Worm (Caenorhabditis elegans) whole organism, mixed stage, embryonic: ENCODE measurements around the gene zip-10.

Source experiments
- M03D4.4 ChIP-seq: sonication (generic microtip); optimal IDR thresholded peaks from 2 replicates; lab custom pipeline; 2017; ENCODE audit warnings: mild to moderate bottlenecking, missing genetic modification characterization, missing compliant biosample characterization
- bed-3 ChIP-seq: fragments of 200-800 bp; sonication (Bioruptor generic); optimal IDR thresholded peaks from 3 replicates; lab custom pipeline; 2018; ENCODE audit warnings: mild to moderate bottlenecking, missing genetic modification characterization, moderate library complexity, missing compliant biosample characterization
- blmp-1 ChIP-seq: fragments of 150-350 bp; optimal IDR thresholded peaks from 2 replicates; lab custom pipeline; 2014; ENCODE audit warnings: missing biosample characterization, missing genetic modification characterization
- ceh-39 ChIP-seq: fragments of 150-350 bp; optimal IDR thresholded peaks from 2 replicates; lab custom pipeline; 2014; ENCODE audit warnings: missing biosample characterization, missing genetic modification characterization
- ceh-43 ChIP-seq: fragments of 200-800 bp; sonication (Bioruptor generic); optimal IDR thresholded peaks from 2 replicates; lab custom pipeline; 2018; ENCODE audit warnings: mild to moderate bottlenecking, missing genetic modification characterization, moderate library complexity, missing compliant biosample characterization
- ceh-83 ChIP-seq: fragments of 200-800 bp; sonication (Bioruptor generic); optimal IDR thresholded peaks from 2 replicates; lab custom pipeline; 2018; ENCODE audit warnings: mild to moderate bottlenecking, missing genetic modification characterization, missing compliant biosample characterization
- ces-1 ChIP-seq: fragments of 150-350 bp; optimal IDR thresholded peaks from 2 replicates; lab custom pipeline; 2014; ENCODE audit warnings: missing biosample characterization, missing genetic modification reagents, missing genetic modification characterization
- cnd-1 ChIP-seq: fragments of 200-800 bp; sonication (Bioruptor generic); optimal IDR thresholded peaks from 2 replicates; lab custom pipeline; 2018; ENCODE audit warnings: mild to moderate bottlenecking, missing genetic modification characterization, missing compliant biosample characterization
- drap-1 ChIP-seq: fragments of 200-800 bp; sonication (Bioruptor generic); optimal IDR thresholded peaks from 3 replicates; lab custom pipeline; 2018; ENCODE audit warnings: mild to moderate bottlenecking, missing genetic modification characterization, missing compliant biosample characterization
- elt-1 ChIP-seq: sonication (generic microtip); optimal IDR thresholded peaks from 2 replicates; lab custom pipeline; 2017; ENCODE audit warnings: missing genetic modification characterization, mild to moderate bottlenecking, missing compliant biosample characterization, antibody characterized with exemption, moderate library complexity, borderline replicate concordance; ENCODE audit not compliant: insufficient read depth
- elt-3 ChIP-seq: fragments of 150-350 bp; optimal IDR thresholded peaks from 2 replicates; lab custom pipeline; 2014; ENCODE audit warnings: missing biosample characterization, missing genetic modification characterization
- flh-1 ChIP-seq: fragments of 200-800 bp; sonication (Bioruptor generic); optimal IDR thresholded peaks from 2 replicates; lab custom pipeline; 2018; ENCODE audit warnings: mild to moderate bottlenecking, missing genetic modification characterization, moderate library complexity, missing compliant biosample characterization
- ham-2 ChIP-seq: fragments of 200-800 bp; sonication (Bioruptor generic); optimal IDR thresholded peaks from 2 replicates; lab custom pipeline; 2018; ENCODE audit warnings: mild to moderate bottlenecking, missing genetic modification characterization, missing compliant biosample characterization
- hlh-1 ChIP-seq: fragments of 150-350 bp; optimal IDR thresholded peaks from 2 replicates; lab custom pipeline; 2014; ENCODE audit warnings: missing biosample characterization, missing genetic modification reagents, missing genetic modification characterization
- lin-13 ChIP-seq: fragments of 150-350 bp; optimal IDR thresholded peaks from 2 replicates; lab custom pipeline; 2014; ENCODE audit warnings: missing biosample characterization, missing genetic modification characterization
- lin-32 ChIP-seq: fragments of 200-800 bp; sonication (Bioruptor generic); optimal IDR thresholded peaks from 2 replicates; lab custom pipeline; 2018; ENCODE audit warnings: mild to moderate bottlenecking, missing genetic modification characterization, missing compliant biosample characterization
- lsy-2 ChIP-seq: fragments of 150-350 bp; optimal IDR thresholded peaks from 2 replicates; lab custom pipeline; 2014; ENCODE audit warnings: missing biosample characterization, missing genetic modification characterization
- mab-5 ChIP-seq: fragments of 150-350 bp; optimal IDR thresholded peaks from 2 replicates; lab custom pipeline; 2014; ENCODE audit warnings: missing biosample characterization, missing genetic modification characterization
- mep-1 ChIP-seq: fragments of 150-350 bp; optimal IDR thresholded peaks from 2 replicates; lab custom pipeline; 2017; ENCODE audit warnings: missing biosample characterization, missing genetic modification reagents, missing genetic modification characterization, inconsistent platforms
- mls-2 ChIP-seq: sonication (generic microtip); optimal IDR thresholded peaks from 2 replicates; lab custom pipeline; 2016; ENCODE audit warnings: mild to moderate bottlenecking, missing genetic modification characterization, moderate library complexity, missing compliant biosample characterization
- nhr-12 ChIP-seq: fragments of 150-350 bp; optimal IDR thresholded peaks from 2 replicates; lab custom pipeline; 2014; ENCODE audit warnings: missing biosample characterization, missing genetic modification characterization
- nhr-2 ChIP-seq: fragments of 150-350 bp; optimal IDR thresholded peaks from 2 replicates; lab custom pipeline; 2014; ENCODE audit warnings: missing biosample characterization, missing genetic modification characterization
- nhr-237 ChIP-seq: fragments of 150-350 bp; optimal IDR thresholded peaks from 2 replicates; lab custom pipeline; 2014; ENCODE audit warnings: missing biosample characterization, missing genetic modification characterization
- nhr-28 ChIP-seq: fragments of 150-350 bp; optimal IDR thresholded peaks from 2 replicates; lab custom pipeline; 2014; ENCODE audit warnings: missing biosample characterization, missing genetic modification characterization
- nhr-76 ChIP-seq: sonication (generic microtip); optimal IDR thresholded peaks from 2 replicates; lab custom pipeline; 2017; ENCODE audit warnings: missing biosample characterization, missing genetic modification characterization
- pha-4 ChIP-seq: fragments of 150-350 bp; optimal IDR thresholded peaks from 2 replicates; lab custom pipeline; 2018; ENCODE audit warnings: missing biosample characterization, missing genetic modification reagents, missing genetic modification characterization
- sem-2 ChIP-seq: fragments of 200-800 bp; sonication (Bioruptor generic); optimal IDR thresholded peaks from 2 replicates; lab custom pipeline; 2018; ENCODE audit warnings: mild to moderate bottlenecking, missing genetic modification characterization, missing compliant biosample characterization
- snpc-4 ChIP-seq: fragments of 150-350 bp; optimal IDR thresholded peaks from 2 replicates; lab custom pipeline; 2014; ENCODE audit warnings: missing biosample characterization, missing genetic modification characterization
- sptf-1 ChIP-seq: sonication (generic microtip); optimal IDR thresholded peaks from 2 replicates; lab custom pipeline; 2017; ENCODE audit warnings: mild to moderate bottlenecking, missing genetic modification characterization, moderate library complexity, missing compliant biosample characterization
- tbx-8 ChIP-seq: fragments of 200-800 bp; sonication (Bioruptor generic); optimal IDR thresholded peaks from 2 replicates; lab custom pipeline; 2018; ENCODE audit warnings: mild to moderate bottlenecking, missing genetic modification characterization, moderate library complexity, missing compliant biosample characterization
- unc-120 ChIP-seq: sonication (generic microtip); optimal IDR thresholded peaks from 2 replicates; lab custom pipeline; 2017; ENCODE audit warnings: missing genetic modification characterization, missing compliant biosample characterization; ENCODE audit not compliant: poor library complexity, severe bottlenecking
- unc-39 ChIP-seq: fragments of 150-350 bp; optimal IDR thresholded peaks from 2 replicates; lab custom pipeline; 2014; ENCODE audit warnings: missing biosample characterization, missing genetic modification characterization
- unc-62 ChIP-seq: fragments of 150-350 bp; optimal IDR thresholded peaks from 2 replicates; lab custom pipeline; 2014; ENCODE audit warnings: missing biosample characterization, missing genetic modification reagents, missing genetic modification characterization
- zip-8 ChIP-seq: fragments of 150-350 bp; optimal IDR thresholded peaks from 2 replicates; lab custom pipeline; 2014; ENCODE audit warnings: missing biosample characterization, missing genetic modification characterization
- ztf-11 ChIP-seq: fragments of 150-350 bp; optimal IDR thresholded peaks from 2 replicates; lab custom pipeline; 2014; ENCODE audit warnings: missing biosample characterization, missing genetic modification characterization

Gene zip-10

ce11 chrV:11641298-11641787 is 9.2 kb downstream of the zip-10 start:
- TF ChIP-seq ceh-39 (tag; lab: Kevin White, UChicago), result no peak
- peak; percentile 38 for TF ChIP-seq drap-1
- TF ChIP-seq ces-1 (GFP tag; lab: Kevin White, UChicago), result peak; percentile 96
- peak; percentile 57 for TF ChIP-seq mls-2
- TF ChIP-seq unc-120 (tag; lab: Kevin White, UChicago), result peak; percentile 48
- peak; percentile 0 for TF ChIP-seq mep-1 (tag; lab: Kevin White, UChicago)
- no peak for TF ChIP-seq lsy-2 (tag; lab: Kevin White, UChicago)

ce11 chrV:11638634-11639117 is 11.9 kb downstream of the zip-10 start:
- TF ChIP-seq nhr-237 (tag; lab: Kevin White, UChicago) (no peak), ceh-43 (GFP tag; lab: Kevin White, UChicago) (no peak), tbx-8 (GFP tag; lab: Kevin White, UChicago) (no peak), unc-120 (tag; lab: Kevin White, UChicago) (peak; percentile 13), lin-32 (no peak), hlh-1 (tag; lab: Kevin White, UChicago) (no peak), mls-2 (peak; percentile 24), unc-39 (tag; lab: Kevin White, UChicago) (no peak), nhr-2 (tag; lab: Kevin White, UChicago) (no peak), ham-2 (GFP tag; lab: Kevin White, UChicago) (no peak), sem-2 (GFP tag; lab: Kevin White, UChicago) (no peak), M03D4.4 (tag; lab: Kevin White, UChicago) (peak; percentile 53), drap-1 (peak; percentile 23), nhr-28 (tag; lab: Kevin White, UChicago) (no peak), lsy-2 (tag; lab: Kevin White, UChicago) (no peak), snpc-4 (tag; lab: Kevin White, UChicago) (no peak), sptf-1 (peak; percentile 41), elt-3 (no peak), zip-8 (tag; lab: Kevin White, UChicago) (no peak), ces-1 (GFP tag; lab: Kevin White, UChicago) (peak; percentile 70), mep-1 (tag; lab: Kevin White, UChicago) (no peak), ceh-39 (tag; lab: Kevin White, UChicago) (no peak), ceh-83 (GFP tag; lab: Kevin White, UChicago) (peak; percentile 32), flh-1 (GFP tag; lab: Kevin White, UChicago) (no peak), ztf-11 (no peak), nhr-76 (tag; lab: Kevin White, UChicago) (no peak), cnd-1 (tag; lab: Kevin White, UChicago) (no peak), bed-3 (GFP tag; lab: Kevin White, UChicago) (no peak), blmp-1 (tag; lab: Kevin White, UChicago) (no peak), mab-5 (no peak), elt-1 (no peak), lin-13 (no peak), pha-4 (tag; lab: Kevin White, UChicago) (peak; percentile 34), nhr-12 (no peak), unc-62 (GFP tag; lab: Kevin White, UChicago) (no peak)

- TF ChIP-seq sem-2 (GFP tag; lab: Kevin White, UChicago), result no peak
- TF ChIP-seq lin-32, result no peak
- TF ChIP-seq ceh-83 (GFP tag; lab: Kevin White, UChicago), result no peak
- no peak for TF ChIP-seq nhr-76 (tag; lab: Kevin White, UChicago)
- TF ChIP-seq flh-1 (GFP tag; lab: Kevin White, UChicago), result no peak
- no peak for TF ChIP-seq ces-1 (GFP tag; lab: Kevin White, UChicago)
- TF ChIP-seq nhr-2 (tag; lab: Kevin White, UChicago), result no peak
- no peak for TF ChIP-seq lin-13
- TF ChIP-seq drap-1, result no peak
- no peak for TF ChIP-seq ceh-39 (tag; lab: Kevin White, UChicago)
- no peak for TF ChIP-seq unc-39 (tag; lab: Kevin White, UChicago)
These were observed 13.4 kb downstream of the zip-10 start, which contains the start of gene sipa-1 for ce11 chrV:11637191-11637590. sipa-1 (minus strand) TSS chrV:11637291.
